Fruit fly (Drosophila melanogaster): ENCODE results near the gene Nemp.

The Nemp gene

DNA sequence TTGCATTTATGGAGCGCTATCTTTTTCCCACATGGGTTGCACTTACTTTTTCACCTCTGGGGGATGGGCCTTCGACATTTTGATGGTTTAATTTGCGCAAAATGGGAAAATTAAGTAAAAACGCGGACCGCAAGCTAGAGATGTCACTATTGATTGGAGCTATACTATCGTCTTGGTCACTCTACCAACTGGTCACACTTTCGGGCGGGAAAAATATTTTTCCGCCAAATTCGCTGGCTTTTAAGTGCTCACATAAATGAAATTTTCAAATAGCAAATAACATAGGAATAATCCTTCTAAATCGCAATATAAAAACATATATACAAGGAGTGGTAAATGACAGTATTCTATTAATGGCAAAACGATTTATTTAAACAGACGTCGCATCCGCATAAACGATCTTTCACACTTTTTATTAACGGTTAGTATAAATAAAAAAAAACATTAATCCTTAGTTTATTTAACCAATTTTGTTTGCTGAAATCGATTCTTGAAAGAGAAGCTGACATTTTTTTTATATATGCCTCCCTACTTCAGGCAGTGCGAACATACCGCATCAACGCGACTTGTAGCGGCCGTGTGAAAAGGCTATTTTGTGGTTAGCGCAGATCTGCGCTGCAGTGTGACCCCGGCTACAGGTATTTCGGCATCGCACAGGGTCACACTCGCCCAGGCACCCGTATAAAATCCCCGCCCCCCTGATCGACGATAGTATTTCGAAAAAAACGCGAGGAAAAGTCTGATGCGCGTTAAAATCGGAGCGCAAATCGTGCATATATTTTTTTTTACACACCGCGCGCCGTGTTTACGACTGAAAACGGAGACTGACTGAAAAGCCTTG, 14.3 kb downstream of the Nemp start, which contains the start of the genes SNRPG and mthl1 (continued):
- TF ChIP-seq Dip3 (GFP tag; optimal IDR thresholded peaks at IDR 0.05) (peak; percentile 92), CG10654 (GFP tag; optimal IDR thresholded peaks at IDR 0.05) (peak; percentile 68), YL-1 (GFP tag; optimal IDR thresholded peaks at IDR 0.05) (peak; percentile 56), HLH3B (GFP tag; IDR thresholded peaks at IDR 0.05) (peak; percentile 89), chinmo (GFP tag; IDR thresholded peaks at IDR 0.05; ENCODE audit: partially characterized antibody) (peak; percentile 72; the same call in 2 of the 4 replicates), salm (tag; optimal IDR thresholded peaks at IDR 0.05) (no peak), E2f2 (GFP tag; IDR thresholded peaks at IDR 0.05) (peak; percentile 69), CG7963 (GFP tag; IDR thresholded peaks at IDR 0.05; ENCODE audit: partially characterized antibody) (peak; percentile 14; the same call in 1 of the 3 replicates), hb (GFP tag; IDR thresholded peaks at IDR 0.05; ENCODE audit: partially characterized antibody) (no peak), Awh (GFP tag; IDR thresholded peaks at IDR 0.05) (peak; percentile 90), GATAe (GFP tag; conservative IDR thresholded peaks at IDR 0.05) (peak; percentile 69), Sin3A (optimal IDR thresholded peaks at IDR 0.05) (peak; percentile 74), Bdp1 (GFP tag; optimal IDR thresholded peaks at IDR 0.05) (peak; percentile 70), fu2 (GFP tag; optimal IDR thresholded peaks at IDR 0.05) (peak; percentile 75), BEAF-32 (GFP tag; optimal IDR thresholded peaks at IDR 0.05) (peak; percentile 83), CG12155 (GFP tag; optimal IDR thresholded peaks at IDR 0.05) (peak; percentile 81), ara (GFP tag; IDR thresholded peaks at IDR 0.05) (peak; percentile 90), CG4404 (GFP tag; IDR thresholded peaks at IDR 0.05) (peak; percentile 86), CG10565 (GFP tag; optimal IDR thresholded peaks at IDR 0.05) (no peak), usp (GFP tag; optimal IDR thresholded peaks at IDR 0.05) (no peak), Oli (tag; optimal IDR thresholded peaks at IDR 0.05) (peak; percentile 72), unpg (GFP tag; optimal IDR thresholded peaks at IDR 0.05) (peak; percentile 65), Lim3 (GFP tag; IDR thresholded peaks at IDR 0.05) (peak; percentile 70), esg (GFP tag; conservative IDR thresholded peaks at IDR 0.05) (peak; percentile 94), al (GFP tag; IDR thresholded peaks at IDR 0.05) (peak; percentile 92), HHEX (GFP tag; optimal IDR thresholded peaks at IDR 0.05) (peak; percentile 55), CG2712 (tag; optimal IDR thresholded peaks at IDR 0.05) (peak; percentile 70), slbo (GFP tag; IDR thresholded peaks at IDR 0.05) (peak; percentile 97), CG12659 (GFP tag; optimal IDR thresholded peaks at IDR 0.05) (peak; percentile 86), lov (optimal IDR thresholded peaks at IDR 0.05) (no peak), lov (GFP tag; IDR thresholded peaks at IDR 0.05) (peak; percentile 74; the same call in 1 of the 3 replicates), Neu2 (GFP tag; optimal IDR thresholded peaks at IDR 0.05; ENCODE audit: borderline replicate concordance) (no peak), zfh1 (GFP tag; IDR thresholded peaks at IDR 0.05) (peak; percentile 95), Rx (GFP tag; IDR thresholded peaks at IDR 0.05) (peak; percentile 91), Doc2 (GFP tag; IDR thresholded peaks at IDR 0.05) (peak; percentile 53; the same call in 1 of the 2 replicates), Atf3 (GFP tag; optimal IDR thresholded peaks at IDR 0.05) (peak; percentile 64), ac (GFP tag; optimal IDR thresholded peaks at IDR 0.05) (no peak), CG9609 (GFP tag; optimal IDR thresholded peaks at IDR 0.05) (peak; percentile 80), sisA (GFP tag; IDR thresholded peaks at IDR 0.05) (peak; percentile 95), psq (GFP tag; optimal IDR thresholded peaks at IDR 0.05) (peak; percentile 23), pum (GFP tag; optimal IDR thresholded peaks at IDR 0.05) (peak; percentile 85), Aef1 (GFP tag; IDR thresholded peaks at IDR 0.05) (peak; percentile 95), CG1603 (tag; optimal IDR thresholded peaks at IDR 0.05) (peak; percentile 79), CG14441 (GFP tag; IDR thresholded peaks at IDR 0.05) (peak; percentile 96), CG34376 (GFP tag; optimal IDR thresholded peaks at IDR 0.05) (peak; percentile 31), Lhr (GFP tag; optimal IDR thresholded peaks at IDR 0.05) (peak; percentile 86), Xbp1 (GFP tag; optimal IDR thresholded peaks at IDR 0.05) (peak; percentile 88), NC2α (GFP tag; optimal IDR thresholded peaks at IDR 0.05) (peak; percentile 52), Lpt (GFP tag; optimal IDR thresholded peaks at IDR 0.05) (no peak), CkIIα-i1 (GFP tag; IDR thresholded peaks at IDR 0.05) (peak; percentile 68; the same call in 1 of the 2 replicates)

Data from whole organism, embryonic.